Fruit fly (Drosophila melanogaster) whole organism, adult: Measurements from ENCODE around the gene Galphai.

Experiments
- CG12768 ChIP-seq: fragments of 200-800 bp; sonication (Bioruptor generic); optimal IDR thresholded peaks from 2 replicates; lab custom pipeline; 2017; ENCODE audit warnings: missing biosample characterization, missing genetic modification characterization, mild to moderate bottlenecking, moderate library complexity, missing genetic modification reagents
- CG14711 ChIP-seq: fragments of 200-800 bp; sonication (Bioruptor generic); optimal IDR thresholded peaks from 2 replicates; lab custom pipeline; 2018; ENCODE audit warnings: missing biosample characterization, mild to moderate bottlenecking, missing genetic modification characterization, moderate library complexity
- CG33017 ChIP-seq: fragments of 200-800 bp; sonication (Bioruptor generic); optimal IDR thresholded peaks from 2 replicates; lab custom pipeline; 2018; ENCODE audit warnings: missing biosample characterization, mild to moderate bottlenecking, missing genetic modification characterization, moderate library complexity
- CG7045 ChIP-seq: fragments of 200-800 bp; sonication (Bioruptor generic); optimal IDR thresholded peaks from 2 replicates; lab custom pipeline; 2017; ENCODE audit warnings: missing biosample characterization, mild to moderate bottlenecking, missing genetic modification characterization
- CG7101 ChIP-seq: fragments of 200-800 bp; sonication (Bioruptor generic); optimal IDR thresholded peaks from 2 replicates; lab custom pipeline; 2018; ENCODE audit warnings: missing biosample characterization, mild to moderate bottlenecking, missing genetic modification characterization, moderate library complexity
- Clk ChIP-seq: fragments of 200-800 bp; sonication (Bioruptor generic); optimal IDR thresholded peaks from 2 replicates; lab custom pipeline; 2017; ENCODE audit warnings: missing biosample characterization, missing genetic modification characterization
- bab1 ChIP-seq: fragments of 200-800 bp; sonication (Bioruptor generic); optimal IDR thresholded peaks from 3 replicates; lab custom pipeline; 2019; ENCODE audit warnings: missing biosample characterization, mild to moderate bottlenecking, missing genetic modification characterization, moderate library complexity
- kay ChIP-seq: fragments of 200-800 bp; sonication (Bioruptor generic); peaks from one replicate; lab custom pipeline; 2016; ENCODE audit warnings: missing biosample characterization, missing genetic modification characterization, borderline replicate concordance
- ovo ChIP-seq: fragments of 200-800 bp; sonication (Bioruptor generic); optimal IDR thresholded peaks from 2 replicates; lab custom pipeline; 2016; ENCODE audit warnings: missing biosample characterization, missing genetic modification characterization
- pad ChIP-seq: fragments of 200-800 bp; sonication (Bioruptor generic); optimal IDR thresholded peaks from 3 replicates; lab custom pipeline; 2017; ENCODE audit warnings: missing biosample characterization, missing genetic modification characterization, mild to moderate bottlenecking, moderate library complexity, missing genetic modification reagents
- tj ChIP-seq: fragments of 200-800 bp; sonication (Bioruptor generic); optimal IDR thresholded peaks from 3 replicates; lab custom pipeline; 2017; ENCODE audit warnings: missing biosample characterization, mild to moderate bottlenecking, missing genetic modification characterization, moderate library complexity

dm6 chr3L:6967797-6968196, 12.0 kb downstream of the Galphai start, which contains the start of gene CG10064:
- TF ChIP-seq kay (GFP tag; lab: Kevin White, UChicago): no peak
- TF ChIP-seq tj (GFP tag; lab: Kevin White, UChicago): no peak
- TF ChIP-seq CG12768 (GFP tag; lab: Kevin White, UChicago): no peak
- no peak for TF ChIP-seq CG33017
- TF ChIP-seq ovo (GFP tag; lab: Kevin White, UChicago): no peak
- no peak for TF ChIP-seq CG14711 (tag; lab: Kevin White, UChicago)
- no peak for TF ChIP-seq CG7045 (GFP tag; lab: Kevin White, UChicago)
- TF ChIP-seq pad (GFP tag; lab: Kevin White, UChicago): no peak
- TF ChIP-seq Clk (GFP tag; lab: Kevin White, UChicago): no peak
- TF ChIP-seq CG7101 (tag; lab: Kevin White, UChicago): no peak
- no peak for TF ChIP-seq bab1 (GFP tag; lab: Kevin White, UChicago)
